Comparison of ENCODE assay signal across 3 fruit fly cellular contexts in the genomic region with DNA sequence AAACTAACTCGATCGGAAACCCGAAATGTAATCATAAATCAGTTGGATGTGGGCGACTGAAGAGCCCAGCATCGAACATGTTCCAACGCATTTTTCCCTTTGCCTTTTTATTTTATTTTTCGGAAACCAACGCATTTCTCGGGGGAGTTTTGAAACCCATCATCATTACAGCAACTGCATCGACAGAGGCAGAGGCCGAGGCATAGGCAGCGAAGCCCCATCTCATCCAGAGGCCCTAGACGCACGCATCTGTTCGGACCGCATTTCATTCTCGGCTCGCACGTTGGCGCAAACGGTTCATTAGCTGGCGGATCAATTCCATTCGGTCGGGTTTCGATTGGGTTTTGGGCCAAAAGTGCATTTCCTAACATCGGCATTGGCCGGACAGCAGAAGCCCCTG.
TF ChIP-seq lines count a peak whose summit lies in the region.

A gene (plus strand): TSS at position 227 of the 400 bp plus-strand sequence.

- TF ChIP-seq CTCF in whole organism, embryonic (GFP tag; optimal IDR thresholded peaks at IDR 0.05; lab: Kevin White, UChicago), result no peak

TF ChIP-seq in whole organism, embryonic, 481 proteins besides CTCF, POLR2A, EP300 and RAD21:
- TF ChIP-seq sr (GFP tag; IDR thresholded peaks at IDR 0.05; lab: Robert Waterston, UW) (peak; percentile 68), sens (GFP tag; lab: Kevin White, UChicago) (peak; percentile 35), stc (GFP tag; IDR thresholded peaks at IDR 0.05; lab: Robert Waterston, UW) (0 out of 2 replicates have a peak, but pooled peaks have one; percentile 23), Med (GFP tag; lab: Kevin White, UChicago) (no peak), CG11695 (GFP tag; IDR thresholded peaks at IDR 0.05; lab: Robert Waterston, UW) (no peak), chinmo (GFP tag; IDR thresholded peaks at IDR 0.05; lab: Robert Waterston, UW; ENCODE audit: partially characterized antibody) (0 out of 4 replicates have a peak, but pooled peaks have one; percentile 7), Bgb (GFP tag; IDR thresholded peaks at IDR 0.05; lab: Robert Waterston, UW; ENCODE audit: partially characterized antibody) (no peak), CG11456 (GFP tag; IDR thresholded peaks at IDR 0.05; lab: Robert Waterston, UW) (0 out of 3 replicates have a peak, but pooled peaks have one; percentile 58), nom (GFP tag; optimal IDR thresholded peaks at IDR 0.05; lab: Kevin White, UChicago) (peak; percentile 66), ara (GFP tag; IDR thresholded peaks at IDR 0.05; lab: Robert Waterston, UW) (0 out of 2 replicates have a peak, but pooled peaks have one; percentile 22), chm (GFP tag; IDR thresholded peaks at IDR 0.05; lab: Robert Waterston, UW) (0 out of 2 replicates have a peak, but pooled peaks have one; percentile 35), Jarid2 (GFP tag; optimal IDR thresholded peaks at IDR 0.05; lab: Kevin White, UChicago) (peak; percentile 12), pros (GFP tag; optimal IDR thresholded peaks at IDR 0.05; lab: Kevin White, UChicago) (no peak), CG10209 (GFP tag; optimal IDR thresholded peaks at IDR 0.05; lab: Kevin White, UChicago) (no peak), CG5180 (GFP tag; optimal IDR thresholded peaks at IDR 0.05; lab: Kevin White, UChicago) (peak; percentile 97)

TF ChIP-seq in whole organism, prepupa, 60 proteins besides CTCF, POLR2A, EP300 and RAD21:
- TF ChIP-seq Lpt (GFP tag; optimal IDR thresholded peaks at IDR 0.05; lab: Kevin White, UChicago) (no peak), ss (GFP tag; optimal IDR thresholded peaks at IDR 0.05; lab: Kevin White, UChicago) (peak in 1 of 2 experiments; percentile 18), CG9139 (GFP tag; optimal IDR thresholded peaks at IDR 0.05; lab: Kevin White, UChicago) (no peak), fkh (GFP tag; optimal IDR thresholded peaks at IDR 0.05; lab: Kevin White, UChicago) (no peak), Eip78C (GFP tag; lab: Kevin White, UChicago) (peak; percentile 32), CG16779 (tag; optimal IDR thresholded peaks at IDR 0.05; lab: Kevin White, UChicago) (no peak), CG8119 (GFP tag; IDR thresholded peaks at IDR 0.05; lab: Robert Waterston, UW) (no peak), eg (GFP tag; IDR thresholded peaks at IDR 0.05; lab: Robert Waterston, UW) (no peak), CG11294 (GFP tag; IDR thresholded peaks at IDR 0.05; lab: Robert Waterston, UW) (no peak), esn (GFP tag; optimal IDR thresholded peaks at IDR 0.05; lab: Kevin White, UChicago) (no peak), Eip75B (GFP tag; optimal IDR thresholded peaks at IDR 0.05; lab: Kevin White, UChicago) (no peak), Hr38 (GFP tag; optimal IDR thresholded peaks at IDR 0.05; lab: Kevin White, UChicago) (no peak), topi (GFP tag; optimal IDR thresholded peaks at IDR 0.05; lab: Kevin White, UChicago) (no peak), cyc (GFP tag; optimal IDR thresholded peaks at IDR 0.05; lab: Kevin White, UChicago) (no peak), dac (GFP tag; optimal IDR thresholded peaks at IDR 0.05; lab: Kevin White, UChicago) (no peak), pdm3 (GFP tag; optimal IDR thresholded peaks at IDR 0.05; lab: Kevin White, UChicago) (no peak), acj6 (GFP tag; optimal IDR thresholded peaks at IDR 0.05; lab: Kevin White, UChicago) (no peak), svp (GFP tag; lab: Kevin White, UChicago) (no peak), Smox (GFP tag; optimal IDR thresholded peaks at IDR 0.05; lab: Kevin White, UChicago) (no peak), CG7368 (GFP tag; optimal IDR thresholded peaks at IDR 0.05; lab: Kevin White, UChicago) (no peak), Gug (GFP tag; IDR thresholded peaks at IDR 0.05; lab: Robert Waterston, UW) (no peak), Sox102F (GFP tag; optimal IDR thresholded peaks at IDR 0.05; lab: Kevin White, UChicago) (no peak), CG10631 (GFP tag; optimal IDR thresholded peaks at IDR 0.05; lab: Kevin White, UChicago) (no peak), CG6808 (GFP tag; optimal IDR thresholded peaks at IDR 0.05; lab: Kevin White, UChicago) (peak; percentile 37), CG32006 (GFP tag; optimal IDR thresholded peaks at IDR 0.05; lab: Kevin White, UChicago) (no peak), CG6792 (GFP tag; optimal IDR thresholded peaks at IDR 0.05; lab: Kevin White, UChicago) (no peak), CG34406 (GFP tag; optimal IDR thresholded peaks at IDR 0.05; lab: Kevin White, UChicago) (no peak)

TF ChIP-seq in whole organism, pupa, 21 proteins besides CTCF, POLR2A, EP300 and RAD21:
- TF ChIP-seq CG8301 (tag; optimal IDR thresholded peaks at IDR 0.05; lab: Kevin White, UChicago), result no peak
- TF ChIP-seq EcR (GFP tag; optimal IDR thresholded peaks at IDR 0.05; lab: Kevin White, UChicago), result peak; percentile 15
